Worm (Caenorhabditis elegans): ENCODE results near the gene ostf-4.

Gene ostf-4

ce11 chrIII:10318062-10318609 is at the start of gene ostf-4, which contains the start of gene unc-50:
TSS of gene ostf-4 (minus strand) at chrIII:10318559.
TSS of gene unc-50 (minus strand) at chrIII:10318162.
- TF ChIP-seq zip-5 (tag; optimal IDR thresholded peaks at IDR 0.05) (no peak), ceh-45 (GFP tag; IDR thresholded peaks at IDR 0.05) (no peak), pqm-1 (tag; optimal IDR thresholded peaks at IDR 0.05) (no peak), dve-1 (tag; optimal IDR thresholded peaks at IDR 0.05) (no peak), npax-4 (tag; optimal IDR thresholded peaks at IDR 0.05) (no peak), sox-2 (GFP tag; IDR thresholded peaks at IDR 0.05) (no peak), pros-1 (tag; optimal IDR thresholded peaks at IDR 0.05) (no peak)

- TF ChIP-seq unc-42 (tag; optimal IDR thresholded peaks at IDR 0.05) (peak; percentile 37), ceh-22 (tag; optimal IDR thresholded peaks at IDR 0.05) (no peak), pag-3 (tag; optimal IDR thresholded peaks at IDR 0.05; ENCODE audit: borderline replicate concordance) (no peak), ceh-48 (tag; optimal IDR thresholded peaks at IDR 0.05) (peak; percentile 56)
These were observed 49.1 kb upstream of the ostf-4 start for ce11 chrIII:10367355-10367909.

ce11 chrIII:10364656-10365055 is 46.3 kb upstream of the ostf-4 start, which contains the start of gene tbc-8:
TSS of gene tbc-8 (plus strand) at chrIII:10364956.
- no peak for TF ChIP-seq unc-42 (tag; optimal IDR thresholded peaks at IDR 0.05)
- TF ChIP-seq hlh-8 (tag; optimal IDR thresholded peaks at IDR 0.05) = no peak
- TF ChIP-seq Y22D7AL.16 (tag; optimal IDR thresholded peaks at IDR 0.05) = no peak
- TF ChIP-seq hlh-6 (tag; optimal IDR thresholded peaks at IDR 0.05) = no peak
- TF ChIP-seq ceh-30 (tag; optimal IDR thresholded peaks at IDR 0.05) = no peak
- no peak for TF ChIP-seq ceh-45 (GFP tag; IDR thresholded peaks at IDR 0.05)
- TF ChIP-seq hlh-13 (GFP tag; optimal IDR thresholded peaks at IDR 0.05) = no peak
- TF ChIP-seq F13H6.1 (tag; optimal IDR thresholded peaks at IDR 0.05) = no peak
- TF ChIP-seq ceh-18 (tag; optimal IDR thresholded peaks at IDR 0.05) = no peak
- no peak for TF ChIP-seq nhr-232 (tag; optimal IDR thresholded peaks at IDR 0.05)
- no peak for TF ChIP-seq sox-4 (tag; optimal IDR thresholded peaks at IDR 0.05)

ce11 chrIII:10362920-10363319 is 44.6 kb upstream of the ostf-4 start:
- TF ChIP-seq hlh-8 (tag; optimal IDR thresholded peaks at IDR 0.05) (no peak), ceh-48 (tag; optimal IDR thresholded peaks at IDR 0.05) (no peak), tbx-7 (tag; optimal IDR thresholded peaks at IDR 0.05) (no peak), mec-3 (tag; optimal IDR thresholded peaks at IDR 0.05; ENCODE audit: borderline replicate concordance) (no peak), ref-2 (tag; optimal IDR thresholded peaks at IDR 0.05) (no peak), ceh-31 (tag; optimal IDR thresholded peaks at IDR 0.05) (no peak), ttx-3 (tag; optimal IDR thresholded peaks at IDR 0.05) (no peak)

- TF ChIP-seq elt-4 (tag; optimal IDR thresholded peaks at IDR 0.05) = no peak
- no peak for TF ChIP-seq fkh-6 (tag; optimal IDR thresholded peaks at IDR 0.05)
- no peak for TF ChIP-seq npax-4 (tag; optimal IDR thresholded peaks at IDR 0.05)
- no peak for TF ChIP-seq tbx-7 (tag; optimal IDR thresholded peaks at IDR 0.05)
- TF ChIP-seq pax-1 (tag; optimal IDR thresholded peaks at IDR 0.05) = no peak
- TF ChIP-seq syd-9 (tag; optimal IDR thresholded peaks at IDR 0.05) = no peak
- TF ChIP-seq ceh-9 (tag; optimal IDR thresholded peaks at IDR 0.05) = no peak
- no peak for TF ChIP-seq ahr-1 (tag; optimal IDR thresholded peaks at IDR 0.05)
- no peak for TF ChIP-seq ceh-48 (tag; optimal IDR thresholded peaks at IDR 0.05)
- no peak for TF ChIP-seq pha-4 (tag; optimal IDR thresholded peaks at IDR 0.05)
- TF ChIP-seq fkh-10 (GFP tag; optimal IDR thresholded peaks at IDR 0.05) = no peak
- TF ChIP-seq K09A11.1 (tag; optimal IDR thresholded peaks at IDR 0.05; ENCODE audit: insufficient read depth) = no peak
- TF ChIP-seq ceh-14 (tag; optimal IDR thresholded peaks at IDR 0.05) = no peak
- no peak for TF ChIP-seq pha-2 (tag; optimal IDR thresholded peaks at IDR 0.05)
- no peak for TF ChIP-seq Y22D7AL.16 (tag; optimal IDR thresholded peaks at IDR 0.05)
- TF ChIP-seq sox-4 (tag; optimal IDR thresholded peaks at IDR 0.05) = no peak
- no peak for TF ChIP-seq hlh-6 (tag; optimal IDR thresholded peaks at IDR 0.05)
- no peak for TF ChIP-seq elt-2 (tag; optimal IDR thresholded peaks at IDR 0.05)
- TF ChIP-seq pqm-1 (tag; optimal IDR thresholded peaks at IDR 0.05) = no peak
These were observed 43.1 kb upstream of the ostf-4 start for ce11 chrIII:10361456-10361855.

All from whole organism, late embryonic.